Fruit fly (Drosophila melanogaster): Measurements from ENCODE around the gene CG4962.

CG4962 gene

DNA sequence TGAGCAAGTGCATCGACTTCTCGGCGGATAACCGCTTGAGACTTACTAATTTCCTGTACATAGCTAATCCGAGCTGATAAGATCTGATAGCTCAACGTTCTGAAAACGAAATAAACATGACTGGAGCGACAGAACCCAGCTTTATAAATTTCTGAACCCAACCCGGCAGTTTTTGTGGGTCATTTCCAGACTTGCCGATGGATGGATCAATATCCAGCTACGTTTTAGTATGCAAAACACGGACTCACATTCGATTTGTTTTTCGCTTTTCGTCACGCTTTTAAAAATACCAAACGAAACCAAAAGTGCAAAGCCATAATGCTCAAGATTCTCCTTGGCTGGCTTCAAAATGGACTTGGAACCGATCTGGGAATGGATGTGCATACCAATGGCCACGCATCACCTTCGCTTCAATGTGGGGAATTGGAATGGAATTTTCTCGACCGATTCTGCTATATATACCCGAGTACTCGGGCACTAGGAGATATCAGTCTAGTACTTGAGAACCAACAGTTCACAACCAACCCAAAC lies 24.5 kb downstream of the CG4962 start, which contains the start of the genes CG34248 and CG13067:
Gene CG34248 (minus strand): TSS at position 101 of the 531 bp plus-strand sequence.
Gene CG13067 (plus strand): TSS at position 481 of the 531 bp plus-strand sequence.
- TF ChIP-seq Pif1A (GFP tag; optimal IDR thresholded peaks at IDR 0.05) (no peak), CG10348 (GFP tag; IDR thresholded peaks at IDR 0.05) (no peak), D1 (tag; optimal IDR thresholded peaks at IDR 0.05) (no peak), CG32121 (GFP tag; IDR thresholded peaks at IDR 0.05) (no peak), rn (GFP tag; IDR thresholded peaks at IDR 0.05) (no peak), CG34367 (tag; optimal IDR thresholded peaks at IDR 0.05) (no peak), CG14655 (GFP tag; optimal IDR thresholded peaks at IDR 0.05) (no peak), CG13204 (GFP tag; optimal IDR thresholded peaks at IDR 0.05) (no peak), CG15710 (tag; optimal IDR thresholded peaks at IDR 0.05) (no peak), gl (tag; optimal IDR thresholded peaks at IDR 0.05) (no peak), Snoo (tag; optimal IDR thresholded peaks at IDR 0.05) (no peak), Ets98B (GFP tag; IDR thresholded peaks at IDR 0.05) (no peak)

DNA sequence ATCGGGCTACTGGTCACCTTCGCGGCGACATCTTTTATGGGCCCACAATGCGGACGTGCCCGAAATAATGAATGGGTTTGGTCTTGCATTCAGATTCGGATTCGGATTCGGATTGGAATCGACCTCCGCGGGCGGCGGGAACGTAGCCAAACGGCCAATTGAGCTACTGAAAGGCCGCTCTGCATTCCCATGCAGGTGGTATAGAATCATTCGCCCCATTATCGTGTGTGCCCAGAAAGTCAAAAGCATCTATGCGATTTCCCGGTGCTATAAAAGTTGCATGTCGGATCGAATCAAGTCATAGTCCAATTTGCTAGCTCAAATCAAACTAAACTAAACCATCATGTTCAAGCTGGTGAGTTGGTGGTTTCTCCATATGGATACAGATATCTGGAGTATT lies 26.3 kb downstream of the CG4962 start, which contains the start of gene CG13068:
Gene CG13068 (plus strand): TSS at position 301 of the 400 bp plus-strand sequence.
- TF ChIP-seq Pif1B (GFP tag; optimal IDR thresholded peaks at IDR 0.05) (no peak), Ets98B (GFP tag; IDR thresholded peaks at IDR 0.05) (no peak), CG4496 (GFP tag; IDR thresholded peaks at IDR 0.05) (no peak)

DNA sequence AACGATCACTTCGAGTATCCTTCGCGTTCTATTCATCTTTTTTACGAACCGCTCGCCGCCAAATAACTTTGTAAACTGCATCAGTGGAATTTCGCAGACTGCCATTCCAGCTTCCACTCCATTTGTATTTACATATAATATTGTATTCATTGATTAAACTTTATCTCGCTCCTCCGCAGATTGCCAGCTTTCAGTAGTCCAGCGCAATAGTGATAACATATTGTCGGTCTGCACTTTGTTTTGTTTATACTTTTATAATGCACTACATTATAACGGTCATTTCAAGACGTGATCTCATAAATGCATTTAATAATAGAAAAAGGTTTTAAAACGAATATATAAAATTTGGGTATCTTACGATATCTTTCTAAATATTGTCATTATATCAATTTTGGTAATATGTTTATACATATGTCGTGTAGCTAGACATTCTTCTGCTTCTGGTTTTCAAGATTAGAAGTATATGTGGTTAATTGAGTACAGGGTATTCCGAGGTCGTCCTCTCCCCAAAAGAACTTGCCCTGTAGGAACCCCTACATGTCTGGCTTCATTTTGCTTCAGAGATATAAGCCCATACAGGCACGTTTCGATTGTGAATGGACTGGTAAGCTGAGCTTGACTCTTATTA lies 27.1 kb downstream of the CG4962 start, which contains the start of gene CG4950:
Gene CG4950 (minus strand): TSS at position 51 of the 628 bp plus-strand sequence.
- TF ChIP-seq CG9948 (tag; optimal IDR thresholded peaks at IDR 0.05) (peak; percentile 53), CG8301 (tag; optimal IDR thresholded peaks at IDR 0.05) (peak; percentile 45), CG14655 (GFP tag; optimal IDR thresholded peaks at IDR 0.05) (peak; percentile 65), CG32121 (GFP tag; IDR thresholded peaks at IDR 0.05) (no peak), Pif1B (GFP tag; optimal IDR thresholded peaks at IDR 0.05) (peak; percentile 10), CG17806 (tag; optimal IDR thresholded peaks at IDR 0.05) (peak; percentile 57), CG8159 (tag; optimal IDR thresholded peaks at IDR 0.05) (peak; percentile 75), CG12605 (GFP tag; IDR thresholded peaks at IDR 0.05) (no peak), rn (GFP tag; IDR thresholded peaks at IDR 0.05) (no peak), fd96Ca (GFP tag; IDR thresholded peaks at IDR 0.05) (no peak), Pif1A (GFP tag; optimal IDR thresholded peaks at IDR 0.05) (peak; percentile 22), CG10348 (GFP tag; IDR thresholded peaks at IDR 0.05) (no peak), gl (tag; optimal IDR thresholded peaks at IDR 0.05) (peak; percentile 12), D1 (tag; optimal IDR thresholded peaks at IDR 0.05) (no peak), EcR (GFP tag; optimal IDR thresholded peaks at IDR 0.05) (no peak), Snoo (tag; optimal IDR thresholded peaks at IDR 0.05) (no peak), CG4496 (GFP tag; IDR thresholded peaks at IDR 0.05) (no peak; the same call in 2 of the 3 replicates), CG34367 (tag; optimal IDR thresholded peaks at IDR 0.05) (peak; percentile 45), Ets98B (GFP tag; IDR thresholded peaks at IDR 0.05) (no peak), CG15710 (tag; optimal IDR thresholded peaks at IDR 0.05) (peak; percentile 73), CG13204 (GFP tag; optimal IDR thresholded peaks at IDR 0.05) (no peak)

DNA sequence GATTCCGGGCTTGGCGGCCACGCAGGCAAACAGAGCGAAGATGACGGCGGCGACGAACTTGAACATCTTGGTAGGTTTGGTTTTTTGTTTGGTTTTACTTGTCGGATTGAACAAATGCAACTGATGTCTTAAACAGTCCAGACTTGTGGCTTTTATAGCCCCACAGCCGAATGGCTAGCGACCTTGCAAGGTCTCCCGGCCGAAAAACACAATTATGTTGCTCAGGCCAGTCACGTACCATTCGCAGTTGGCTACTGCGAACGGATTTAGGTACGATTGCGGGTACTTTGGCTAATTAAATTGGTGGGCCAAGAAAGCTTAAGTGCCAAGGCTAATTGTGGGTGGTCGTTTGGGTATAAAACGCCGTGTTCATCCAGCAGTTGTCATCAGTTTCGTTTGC lies 30.3 kb downstream of the CG4962 start, which contains the start of the genes CG13051 and CG13069:
Gene CG13051 (minus strand): TSS at position 101 of the 400 bp plus-strand sequence.
Gene CG13069 (plus strand): TSS at position 386 of the 400 bp plus-strand sequence.
- TF ChIP-seq Ets98B (GFP tag; IDR thresholded peaks at IDR 0.05) (no peak), CG13204 (GFP tag; optimal IDR thresholded peaks at IDR 0.05) (no peak), CG4496 (GFP tag; IDR thresholded peaks at IDR 0.05) (no peak), CG34367 (tag; optimal IDR thresholded peaks at IDR 0.05) (no peak), EcR (GFP tag; optimal IDR thresholded peaks at IDR 0.05) (no peak), CG8301 (tag; optimal IDR thresholded peaks at IDR 0.05) (no peak), CG9948 (tag; optimal IDR thresholded peaks at IDR 0.05) (no peak), CG15710 (tag; optimal IDR thresholded peaks at IDR 0.05) (no peak)

DNA sequence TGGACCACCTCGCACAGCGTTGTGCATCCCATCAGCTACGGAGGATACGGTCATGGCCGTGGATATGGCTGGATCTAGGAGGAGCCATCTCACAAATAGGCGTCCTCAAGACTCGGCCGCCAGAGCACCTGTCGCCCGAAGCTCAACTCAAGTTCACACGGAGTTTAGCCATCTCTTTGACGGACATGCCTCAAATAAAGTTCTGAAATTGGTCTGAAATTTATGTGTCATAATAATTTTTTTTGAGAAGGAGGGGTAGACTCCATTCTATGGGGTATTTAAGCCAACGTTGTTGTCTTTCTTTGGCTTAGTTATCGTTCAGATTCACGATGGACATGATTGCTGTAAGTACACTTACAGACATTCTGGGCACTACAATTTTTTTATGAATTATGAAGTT lies 32.3 kb downstream of the CG4962 start, which contains the start of gene CG13070:
Gene CG13070 (plus strand): TSS at position 301 of the 400 bp plus-strand sequence.
- TF ChIP-seq fd96Ca (GFP tag; IDR thresholded peaks at IDR 0.05) (no peak), CG9948 (tag; optimal IDR thresholded peaks at IDR 0.05) (no peak), CG14655 (GFP tag; optimal IDR thresholded peaks at IDR 0.05) (no peak)

DNA sequence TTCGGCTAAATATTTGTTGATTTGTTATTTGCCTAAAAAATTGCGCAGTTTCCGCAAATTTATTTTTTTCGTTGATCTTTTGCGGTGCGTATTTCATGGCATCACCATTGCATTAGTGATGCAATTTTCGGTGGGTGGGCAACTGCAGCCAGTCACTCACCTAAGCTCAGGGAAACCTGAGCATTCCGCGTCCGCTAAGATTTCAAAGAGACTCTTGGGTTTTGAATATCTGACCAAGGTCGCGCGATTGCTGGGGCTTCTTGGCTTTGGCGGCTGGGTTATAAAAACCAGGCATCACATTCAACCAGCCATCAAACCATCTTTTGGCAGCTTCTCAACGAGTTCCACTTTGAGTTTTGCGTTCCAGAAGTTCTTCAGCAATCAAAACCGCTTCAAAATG lies 32.9 kb downstream of the CG4962 start, which contains the start of gene CG13071:
Gene CG13071 (plus strand): TSS at position 301 of the 400 bp plus-strand sequence.
- TF ChIP-seq D1 (tag; optimal IDR thresholded peaks at IDR 0.05) (no peak), CG34367 (tag; optimal IDR thresholded peaks at IDR 0.05) (no peak), EcR (GFP tag; optimal IDR thresholded peaks at IDR 0.05) (no peak), CG15710 (tag; optimal IDR thresholded peaks at IDR 0.05) (no peak), fd96Ca (GFP tag; IDR thresholded peaks at IDR 0.05) (no peak), CG4496 (GFP tag; IDR thresholded peaks at IDR 0.05) (no peak), Pif1A (GFP tag; optimal IDR thresholded peaks at IDR 0.05) (no peak), Ets98B (GFP tag; IDR thresholded peaks at IDR 0.05) (no peak), CG10348 (GFP tag; IDR thresholded peaks at IDR 0.05) (no peak), Snoo (tag; optimal IDR thresholded peaks at IDR 0.05) (no peak), CG9948 (tag; optimal IDR thresholded peaks at IDR 0.05) (no peak), CG32121 (GFP tag; IDR thresholded peaks at IDR 0.05) (no peak), CG14655 (GFP tag; optimal IDR thresholded peaks at IDR 0.05) (no peak), CG12605 (GFP tag; IDR thresholded peaks at IDR 0.05) (no peak), CG8159 (tag; optimal IDR thresholded peaks at IDR 0.05) (no peak), Pif1B (GFP tag; optimal IDR thresholded peaks at IDR 0.05) (no peak), CG8301 (tag; optimal IDR thresholded peaks at IDR 0.05) (no peak), rn (GFP tag; IDR thresholded peaks at IDR 0.05) (no peak), CG13204 (GFP tag; optimal IDR thresholded peaks at IDR 0.05) (no peak)
